Fruit fly (Drosophila melanogaster): Measurements from ENCODE around the gene CG9663.

The CG9663 gene

DNA sequence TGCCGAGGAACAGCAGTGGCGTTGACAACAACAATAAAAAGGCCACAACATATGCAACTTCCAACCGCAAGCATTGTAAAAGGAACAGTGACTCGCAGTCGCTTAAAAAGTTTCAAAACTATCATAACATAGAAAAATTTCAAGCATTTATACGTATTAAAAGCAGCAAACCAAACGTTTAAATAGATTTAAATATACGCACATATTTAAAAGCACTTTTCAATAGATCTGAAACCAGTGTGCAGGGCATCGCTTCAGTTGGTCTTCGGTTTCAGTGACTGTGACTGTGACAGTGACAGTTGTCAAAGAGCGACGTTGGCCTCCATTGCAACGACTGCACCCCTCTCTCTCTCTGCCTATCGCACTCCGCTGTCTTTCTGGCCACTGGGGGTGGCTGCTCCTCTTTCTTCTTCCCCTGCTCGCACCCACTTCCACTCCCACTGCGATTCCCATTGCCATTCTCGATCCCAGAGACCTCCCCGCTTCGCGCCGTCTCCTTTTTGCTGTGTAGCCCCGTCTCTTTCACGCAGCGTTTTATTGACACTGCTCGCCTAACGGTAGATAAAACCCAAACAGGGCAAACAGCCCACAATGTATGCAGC lies 45.3 kb upstream of the CG9663 start (continued):
- peak; percentile 29 for TF ChIP-seq CG30431 (GFP tag; optimal IDR thresholded peaks at IDR 0.05)
- peak; percentile 11 for TF ChIP-seq stwl (tag; optimal IDR thresholded peaks at IDR 0.05)
- peak; percentile 93 for TF ChIP-seq HLH3B (GFP tag; IDR thresholded peaks at IDR 0.05)
- peak; percentile 75 for TF ChIP-seq CG11456 (GFP tag; IDR thresholded peaks at IDR 0.05)
- TF ChIP-seq dpn (GFP tag; optimal IDR thresholded peaks at IDR 0.05) = peak; percentile 59 to 82
- TF ChIP-seq trh (GFP tag; optimal IDR thresholded peaks at IDR 0.05) = no peak
- peak; percentile 65 for TF ChIP-seq CG17802 (tag; optimal IDR thresholded peaks at IDR 0.05)
- TF ChIP-seq CG10209 (GFP tag; optimal IDR thresholded peaks at IDR 0.05) = peak; percentile 76
- peak; percentile 86 for TF ChIP-seq CG3407 (GFP tag; optimal IDR thresholded peaks at IDR 0.05)
- peak; percentile 50; the same call in 1 of the 3 replicates for TF ChIP-seq z (GFP tag; IDR thresholded peaks at IDR 0.05)
- TF ChIP-seq CG12659 (GFP tag; optimal IDR thresholded peaks at IDR 0.05) = peak; percentile 43
- TF ChIP-seq bab2 (GFP tag; optimal IDR thresholded peaks at IDR 0.05) = peak; percentile 53
- no peak for TF ChIP-seq CG17912 (GFP tag; optimal IDR thresholded peaks at IDR 0.05)
- peak; percentile 89 for TF ChIP-seq Rx (GFP tag; IDR thresholded peaks at IDR 0.05)
- TF ChIP-seq gfzf (GFP tag; optimal IDR thresholded peaks at IDR 0.05) = no peak
- no peak for TF ChIP-seq CG4328 (GFP tag; optimal IDR thresholded peaks at IDR 0.05)
- peak; percentile 76 for TF ChIP-seq CG12071 (GFP tag; optimal IDR thresholded peaks at IDR 0.05)
- peak; percentile 72 for TF ChIP-seq CG5180 (GFP tag; optimal IDR thresholded peaks at IDR 0.05)
- peak; percentile 42 for TF ChIP-seq CG12236 (GFP tag; optimal IDR thresholded peaks at IDR 0.05)
- TF ChIP-seq CG15479 (GFP tag; optimal IDR thresholded peaks at IDR 0.05) = no peak
- no peak for TF ChIP-seq zf30C (GFP tag; optimal IDR thresholded peaks at IDR 0.05)
- TF ChIP-seq CG5953 (GFP tag; IDR thresholded peaks at IDR 0.05) = peak; percentile 83
- peak; percentile 89 for TF ChIP-seq CG14667 (GFP tag; IDR thresholded peaks at IDR 0.05)
- TF ChIP-seq sisA (GFP tag; IDR thresholded peaks at IDR 0.05) = peak; percentile 93
- no peak for TF ChIP-seq tna (GFP tag; IDR thresholded peaks at IDR 0.05; ENCODE audit: partially characterized antibody)
- TF ChIP-seq Asciz (GFP tag; optimal IDR thresholded peaks at IDR 0.05) = peak; percentile 92
- peak; percentile 71 for TF ChIP-seq trem (tag; optimal IDR thresholded peaks at IDR 0.05)
- peak; percentile 53 for TF ChIP-seq jumu (GFP tag; optimal IDR thresholded peaks at IDR 0.05)
- TF ChIP-seq vnd (GFP tag; IDR thresholded peaks at IDR 0.05; ENCODE audit: partially characterized antibody) = peak; percentile 44; the same call in 2 of the 3 replicates
- TF ChIP-seq Tbp (GFP tag; optimal IDR thresholded peaks at IDR 0.05) = no peak
- peak; percentile 22 for TF ChIP-seq CG31388 (GFP tag; optimal IDR thresholded peaks at IDR 0.05)
- peak; percentile 69 for TF ChIP-seq CG32767 (GFP tag; IDR thresholded peaks at IDR 0.05)
- peak; percentile 69 for TF ChIP-seq CG7556 (GFP tag; optimal IDR thresholded peaks at IDR 0.05)
- no peak for TF ChIP-seq mld (GFP tag; IDR thresholded peaks at IDR 0.05; ENCODE audit: partially characterized antibody)
- TF ChIP-seq CG4404 (GFP tag; IDR thresholded peaks at IDR 0.05) = peak; percentile 61
- peak; percentile 38 for TF ChIP-seq CG13624 (GFP tag; optimal IDR thresholded peaks at IDR 0.05)
- TF ChIP-seq CG11247 (GFP tag; IDR thresholded peaks at IDR 0.05) = peak; percentile 74
- peak; percentile 61 for TF ChIP-seq shn (GFP tag; optimal IDR thresholded peaks at IDR 0.05)
- TF ChIP-seq her (GFP tag; optimal IDR thresholded peaks at IDR 0.05) = peak; percentile 23
- TF ChIP-seq CG13775 (GFP tag; optimal IDR thresholded peaks at IDR 0.05) = peak; percentile 5
- TF ChIP-seq toy (GFP tag; IDR thresholded peaks at IDR 0.05) = no peak
- no peak for TF ChIP-seq Hr78 (GFP tag; optimal IDR thresholded peaks at IDR 0.05)
- peak; percentile 84 for TF ChIP-seq row (GFP tag; IDR thresholded peaks at IDR 0.05)
- TF ChIP-seq CG4282 (GFP tag; optimal IDR thresholded peaks at IDR 0.05) = no peak
- TF ChIP-seq Trl (optimal IDR thresholded peaks at IDR 0.05) = no peak
- peak; percentile 51 for TF ChIP-seq Trl (GFP tag; optimal IDR thresholded peaks at IDR 0.05)
- no peak for TF ChIP-seq ato (GFP tag; IDR thresholded peaks at IDR 0.05; ENCODE audit: partially characterized antibody)
- TF ChIP-seq HmgD (GFP tag; optimal IDR thresholded peaks at IDR 0.05) = no peak
- peak; percentile 51 for TF ChIP-seq Hsf (GFP tag; optimal IDR thresholded peaks at IDR 0.05)
- no peak for TF ChIP-seq bowl (GFP tag; IDR thresholded peaks at IDR 0.05)
- no peak for TF ChIP-seq ham (GFP tag; IDR thresholded peaks at IDR 0.05)
